Fruit fly (Drosophila melanogaster) whole organism, embryonic: ENCODE data around the gene HDAC4.

Source experiments
- Blimp-1 ChIP-seq: fragments of 200-800 bp; sonication (Bioruptor generic); optimal IDR thresholded peaks from 3 replicates; lab custom pipeline; 2018; ENCODE audit warnings: missing biosample characterization, missing genetic modification characterization, mild to moderate bottlenecking, moderate library complexity, missing genetic modification reagents
- CG10462 ChIP-seq: fragments of 200-800 bp; sonication (Bioruptor generic); optimal IDR thresholded peaks from 2 replicates; lab custom pipeline; 2016; ENCODE audit warnings: missing biosample characterization, missing genetic modification characterization
- CG10979 ChIP-seq: fragments of 200-800 bp; sonication (Bioruptor generic); optimal IDR thresholded peaks from 2 replicates; lab custom pipeline; 2018; ENCODE audit warnings: missing biosample characterization, mild to moderate bottlenecking, missing genetic modification characterization, moderate library complexity
- CG11723 ChIP-seq: fragments of 200-800 bp; sonication (Bioruptor generic); optimal IDR thresholded peaks from 2 replicates; lab custom pipeline; 2017; ENCODE audit warnings: missing biosample characterization, mild to moderate bottlenecking, missing genetic modification characterization
- CG1233 ChIP-seq: fragments of 200-800 bp; sonication (Bioruptor generic); optimal IDR thresholded peaks from 4 replicates; lab custom pipeline; 2018; ENCODE audit warnings: missing biosample characterization, mild to moderate bottlenecking, missing genetic modification characterization
- CG13287 ChIP-seq: fragments of 200-800 bp; sonication (Bioruptor generic); IDR thresholded peaks from 2 replicates; pipeline ENCODE4 v1.3.6; 2022; ENCODE audit warnings: missing biosample characterization, missing genetic modification characterization; ENCODE audit not compliant: partially characterized antibody
- CG14014 ChIP-seq: fragments of 200-800 bp; sonication (Bioruptor generic); IDR thresholded peaks from 2 replicates; pipeline ENCODE4 v1.3.6; 2022; ENCODE audit warnings: missing biosample characterization, missing genetic modification characterization
- CG17186 ChIP-seq: fragments of 200-800 bp; sonication (Bioruptor generic); optimal IDR thresholded peaks from 3 replicates; lab custom pipeline; 2017; ENCODE audit warnings: missing biosample characterization, missing genetic modification reagents, missing genetic modification characterization
- CG17328 ChIP-seq: fragments of 200-800 bp; sonication (Bioruptor generic); IDR thresholded peaks from 2 replicates; pipeline ENCODE4 v1.3.6; 2022; ENCODE audit warnings: missing biosample characterization, missing genetic modification characterization
- CG17802 ChIP-seq: fragments of 200-800 bp; sonication (Bioruptor generic); optimal IDR thresholded peaks from 2 replicates; lab custom pipeline; 2018; ENCODE audit warnings: missing biosample characterization, mild to moderate bottlenecking, missing genetic modification characterization, moderate library complexity
- CG1832 ChIP-seq: fragments of 200-800 bp; sonication (Bioruptor generic); optimal IDR thresholded peaks from 2 replicates; lab custom pipeline; 2017; ENCODE audit warnings: missing biosample characterization, mild to moderate bottlenecking, missing genetic modification characterization, inconsistent platforms
- CG2120 ChIP-seq: fragments of 200-800 bp; sonication (Bioruptor generic); optimal IDR thresholded peaks from 3 replicates; lab custom pipeline; 2016; ENCODE audit warnings: missing biosample characterization, missing genetic modification characterization
- CG3065 ChIP-seq: fragments of 200-800 bp; sonication (Bioruptor generic); optimal IDR thresholded peaks from 2 replicates; lab custom pipeline; 2016; ENCODE audit warnings: missing biosample characterization, missing genetic modification characterization
- CG31365 ChIP-seq: fragments of 200-800 bp; sonication (Bioruptor generic); optimal IDR thresholded peaks from 2 replicates; lab custom pipeline; 2018; ENCODE audit warnings: missing biosample characterization, mild to moderate bottlenecking, missing genetic modification characterization
- CG32532 ChIP-seq: fragments of 200-800 bp; sonication (Bioruptor generic); IDR thresholded peaks from 2 replicates; pipeline ENCODE4 v1.3.6; 2022; ENCODE audit warnings: missing biosample characterization, missing genetic modification characterization
- CG3847 ChIP-seq: fragments of 200-800 bp; sonication (Bioruptor generic); IDR thresholded peaks from 2 replicates; pipeline ENCODE4 v1.3.6; 2022; ENCODE audit warnings: missing biosample characterization, missing genetic modification characterization
- CG4617 ChIP-seq: fragments of 200-800 bp; sonication (Bioruptor generic); optimal IDR thresholded peaks from 3 replicates; lab custom pipeline; 2016; ENCODE audit warnings: missing biosample characterization, missing genetic modification characterization, borderline replicate concordance
- CG5245 ChIP-seq: fragments of 200-800 bp; sonication (Bioruptor generic); optimal IDR thresholded peaks from 3 replicates; lab custom pipeline; 2016; ENCODE audit warnings: missing biosample characterization, missing genetic modification characterization
- CG6791 ChIP-seq: fragments of 200-800 bp; sonication (Bioruptor generic); IDR thresholded peaks from 3 replicates; pipeline ENCODE4 v1.3.6; 2022; ENCODE audit warnings: missing biosample characterization, missing genetic modification characterization; ENCODE audit not compliant: partially characterized antibody
- D19B ChIP-seq: fragments of 200-800 bp; sonication (Bioruptor generic); optimal IDR thresholded peaks from 2 replicates; lab custom pipeline; 2017; ENCODE audit warnings: missing biosample characterization, mild to moderate bottlenecking, missing genetic modification characterization
- Dbx ChIP-seq: fragments of 200-800 bp; sonication (Bioruptor generic); IDR thresholded peaks from 3 replicates; pipeline ENCODE4 v1.3.6; 2022; ENCODE audit warnings: missing biosample characterization, missing genetic modification characterization
- ERR ChIP-seq: fragments of 200-800 bp; sonication (Bioruptor generic); optimal IDR thresholded peaks from 2 replicates; lab custom pipeline; 2016; ENCODE audit warnings: missing biosample characterization, missing genetic modification characterization
- Eip74EF ChIP-seq, 2 experiments: fragments of 200-800 bp in 1 of 2; fragments of >200 bp in 1 of 2; sonication (Bioruptor generic) in 1 of 2; optimal IDR thresholded peaks; 2 replicates each; lab custom pipeline; 2017 to 2019; ENCODE audit warnings: missing biosample characterization in 2 of 2, missing genetic modification characterization in 2 of 2, mild to moderate bottlenecking in 1 of 2, moderate library complexity in 1 of 2
- Ets97D ChIP-seq: fragments of 200-800 bp; sonication (Bioruptor generic); optimal IDR thresholded peaks from 3 replicates; lab custom pipeline; 2016; ENCODE audit warnings: missing biosample characterization, missing genetic modification characterization
- Hr51 ChIP-seq, 2 experiments: fragments of 200-800 bp; sonication (Bioruptor generic); optimal IDR thresholded peaks; 2 replicates in 1 of 2; 3 replicates in 1 of 2; lab custom pipeline; 2016 to 2018; ENCODE audit warnings: missing biosample characterization in 2 of 2, missing genetic modification characterization in 2 of 2, mild to moderate bottlenecking in 1 of 2, moderate library complexity in 1 of 2
- Kr ChIP-seq: fragments of 200-800 bp; sonication (Bioruptor generic); optimal IDR thresholded peaks from 2 replicates; lab custom pipeline; 2017; ENCODE audit warnings: missing biosample characterization, mild to moderate bottlenecking, missing genetic modification characterization
- Oli ChIP-seq: fragments of 200-800 bp; sonication (Bioruptor generic); optimal IDR thresholded peaks from 2 replicates; lab custom pipeline; 2018; ENCODE audit warnings: missing biosample characterization, mild to moderate bottlenecking, missing genetic modification characterization, moderate library complexity
- Optix ChIP-seq: fragments of 200-800 bp; sonication (Bioruptor generic); IDR thresholded peaks from 3 replicates; pipeline ENCODE4 v1.3.6; 2022; ENCODE audit warnings: missing biosample characterization, missing genetic modification characterization
- Sox100B ChIP-seq: fragments of 200-800 bp; sonication (Bioruptor generic); optimal IDR thresholded peaks from 3 replicates; lab custom pipeline; 2018; ENCODE audit warnings: missing biosample characterization, mild to moderate bottlenecking, missing genetic modification characterization
- Xrp1 ChIP-seq: fragments of 200-800 bp; sonication (Bioruptor generic); IDR thresholded peaks from 2 replicates; pipeline ENCODE4 v1.3.6; 2022; ENCODE audit warnings: missing biosample characterization, missing genetic modification characterization
- aop ChIP-seq: fragments of 200-800 bp; sonication (Bioruptor generic); IDR thresholded peaks from 2 replicates; pipeline ENCODE4 v1.3.6; 2022; ENCODE audit warnings: missing biosample characterization, missing genetic modification characterization
- ap ChIP-seq: fragments of 200-800 bp; sonication (Bioruptor generic); IDR thresholded peaks from 2 replicates; pipeline ENCODE4 v1.3.6; 2022; ENCODE audit warnings: missing biosample characterization, missing genetic modification characterization
- caup ChIP-seq: fragments of 200-800 bp; sonication (Bioruptor generic); optimal IDR thresholded peaks from 3 replicates; lab custom pipeline; 2017; ENCODE audit warnings: missing biosample characterization, mild to moderate bottlenecking, missing genetic modification characterization, moderate library complexity; ENCODE audit not compliant: severe bottlenecking
- dati ChIP-seq: fragments of 200-800 bp; sonication (Bioruptor generic); IDR thresholded peaks from 2 replicates; pipeline ENCODE4 v1.3.6; 2022; ENCODE audit warnings: missing biosample characterization, missing genetic modification characterization
- dysf ChIP-seq: fragments of 200-800 bp; sonication (Bioruptor generic); IDR thresholded peaks from 3 replicates; pipeline ENCODE4 v1.3.6; 2022; ENCODE audit warnings: missing biosample characterization, missing genetic modification characterization
- fd96Cb ChIP-seq: fragments of 200-800 bp; sonication (Bioruptor generic); optimal IDR thresholded peaks from 2 replicates; lab custom pipeline; 2018; ENCODE audit warnings: missing biosample characterization, mild to moderate bottlenecking, missing genetic modification characterization, moderate library complexity
- gsb ChIP-seq: fragments of 200-800 bp; sonication (Bioruptor generic); IDR thresholded peaks from 2 replicates; pipeline ENCODE4 v1.3.6; 2022; ENCODE audit warnings: missing biosample characterization, missing genetic modification characterization
- jing ChIP-seq: fragments of 200-800 bp; sonication (Bioruptor generic); optimal IDR thresholded peaks from 2 replicates; lab custom pipeline; 2018; ENCODE audit warnings: missing biosample characterization, mild to moderate bottlenecking, missing genetic modification characterization
- klu ChIP-seq: fragments of 200-800 bp; sonication (Bioruptor generic); IDR thresholded peaks from 2 replicates; pipeline ENCODE4 v1.3.6; 2022; ENCODE audit warnings: missing biosample characterization, missing genetic modification characterization
- lab ChIP-seq: fragments of 200-800 bp; sonication (Bioruptor generic); optimal IDR thresholded peaks from 3 replicates; lab custom pipeline; 2017; ENCODE audit warnings: missing biosample characterization, missing genetic modification characterization, mild to moderate bottlenecking, moderate library complexity, missing genetic modification reagents
- lilli ChIP-seq: fragments of 200-800 bp; sonication (Bioruptor generic); optimal IDR thresholded peaks from 3 replicates; lab custom pipeline; 2016; ENCODE audit warnings: missing biosample characterization, missing genetic modification characterization
- nau ChIP-seq: fragments of 200-800 bp; sonication (Bioruptor generic); optimal IDR thresholded peaks from 3 replicates; lab custom pipeline; 2017; ENCODE audit warnings: missing biosample characterization, mild to moderate bottlenecking, missing genetic modification characterization, missing genetic modification reagents
- pan ChIP-seq, 4 experiments: fragments of >200 bp in 3 of 4; fragments of 200-800 bp in 1 of 4; sonication (Bioruptor generic) in 1 of 4; optimal IDR thresholded peaks in 3 of 4; IDR thresholded peaks in 1 of 4; 2 replicates each; pipeline versions ENCODE4 v1.3.6 to Lab custom; 2017 to 2022; ENCODE audit warnings: missing biosample characterization in 2 of 4, missing genetic modification characterization in 2 of 4, mixed read lengths in 1 of 4
- pita ChIP-seq: fragments of 200-800 bp; sonication (Bioruptor generic); optimal IDR thresholded peaks from 2 replicates; lab custom pipeline; 2017; ENCODE audit warnings: missing biosample characterization, mild to moderate bottlenecking, missing genetic modification characterization
- tgo ChIP-seq: fragments of 200-800 bp; sonication (Bioruptor generic); IDR thresholded peaks from 3 replicates; pipeline ENCODE4 v1.3.6; 2022; ENCODE audit warnings: missing biosample characterization, missing genetic modification characterization
- tio ChIP-seq: fragments of 200-800 bp; sonication (Bioruptor generic); optimal IDR thresholded peaks from 2 replicates; lab custom pipeline; 2017; ENCODE audit warnings: missing biosample characterization, missing genetic modification characterization, inconsistent platforms
- tna ChIP-seq: fragments of 200-800 bp; sonication (Bioruptor generic); IDR thresholded peaks from 2 replicates; pipeline ENCODE4 v1.3.6; 2022; ENCODE audit warnings: missing biosample characterization, missing genetic modification characterization; ENCODE audit not compliant: partially characterized antibody
- tup ChIP-seq: fragments of 200-800 bp; sonication (Bioruptor generic); optimal IDR thresholded peaks from 2 replicates; lab custom pipeline; 2016; ENCODE audit warnings: missing biosample characterization, mild to moderate bottlenecking, missing genetic modification characterization, moderate library complexity
- wdn ChIP-seq: fragments of 200-800 bp; sonication (Bioruptor generic); IDR thresholded peaks from 2 replicates; pipeline ENCODE4 v1.3.6; 2022; ENCODE audit warnings: missing biosample characterization, missing genetic modification characterization

HDAC4 gene

DNA sequence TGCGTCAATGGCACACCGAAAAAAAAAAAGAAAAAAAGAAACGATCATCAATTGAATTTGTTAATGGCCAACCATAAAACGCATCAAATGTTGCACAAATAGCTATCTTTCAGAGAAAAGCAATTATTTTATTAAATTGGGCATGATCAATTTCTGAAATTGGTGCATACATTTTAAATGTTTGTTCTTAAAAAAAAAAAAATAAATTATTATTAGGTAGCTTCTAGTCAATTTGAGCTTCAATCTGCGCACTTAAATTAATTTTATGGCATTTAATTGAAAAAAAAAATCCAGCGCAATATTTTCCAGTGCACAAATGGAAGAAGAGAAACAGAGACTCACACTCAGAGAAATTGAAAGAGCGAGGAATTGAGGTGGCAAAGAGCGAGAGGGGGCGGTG lies 37.7 kb upstream of the HDAC4 start (continued):
- TF ChIP-seq pita (GFP tag; lab: Kevin White, UChicago) (no peak), Kr (GFP tag; lab: Kevin White, UChicago) (no peak), Xrp1 (GFP tag; lab: Robert Waterston, UW) (peak; percentile 62; the same call in 1 of the 2 replicates), lilli (GFP tag; lab: Kevin White, UChicago) (peak; percentile 61), Hr51 (GFP tag; optimal IDR thresholded peaks at IDR 0.05; lab: Kevin White, UChicago) (peak; percentile 50 to 81), ap (GFP tag; lab: Robert Waterston, UW) (no peak), tna (GFP tag; lab: Robert Waterston, UW) (no peak), D19B (GFP tag; lab: Kevin White, UChicago) (peak; percentile 42), Blimp-1 (GFP tag; lab: Kevin White, UChicago) (peak; percentile 60), ERR (GFP tag; lab: Kevin White, UChicago) (peak; percentile 7), tgo (peak; percentile 68; the same call in 2 of the 3 replicates), CG31365 (no peak), klu (peak; percentile 40; the same call in 1 of the 2 replicates), fd96Cb (tag; lab: Kevin White, UChicago) (peak; percentile 58), caup (GFP tag; lab: Kevin White, UChicago) (peak; percentile 48), Eip74EF (GFP tag; optimal IDR thresholded peaks at IDR 0.05; lab: Kevin White, UChicago) (peak in 1 of 2 experiments; percentile 24), CG14014 (GFP tag; lab: Robert Waterston, UW) (0 out of 2 replicates have a peak, but pooled peaks have one; percentile 32), dysf (GFP tag; lab: Robert Waterston, UW) (peak; percentile 72), CG1832 (GFP tag; lab: Kevin White, UChicago) (no peak), CG17186 (GFP tag; lab: Kevin White, UChicago) (no peak), Sox100B (GFP tag; lab: Kevin White, UChicago) (peak; percentile 66), Dbx (GFP tag; lab: Robert Waterston, UW) (peak; percentile 35; the same call in 1 of the 3 replicates), wdn (peak; percentile 57), lab (peak; percentile 50), CG17802 (tag; lab: Kevin White, UChicago) (no peak), Oli (tag; lab: Kevin White, UChicago) (peak; percentile 74), CG13287 (GFP tag; lab: Robert Waterston, UW) (no peak), CG5245 (GFP tag; lab: Kevin White, UChicago) (peak; percentile 35), dati (GFP tag; lab: Robert Waterston, UW) (no peak), Ets97D (GFP tag; lab: Kevin White, UChicago) (peak; percentile 21), CG17328 (0 out of 2 replicates have a peak, but pooled peaks have one; percentile 24), CG32532 (peak; percentile 71), Optix (GFP tag; lab: Robert Waterston, UW) (no peak), aop (GFP tag; lab: Robert Waterston, UW) (no peak), tio (GFP tag; lab: Kevin White, UChicago) (peak; percentile 81), nau (peak; percentile 26), CG6791 (GFP tag; lab: Robert Waterston, UW) (no peak), CG2120 (GFP tag; lab: Kevin White, UChicago) (peak; percentile 89), CG1233 (GFP tag; lab: Kevin White, UChicago) (no peak), CG3847 (peak; percentile 47), pan (optimal IDR thresholded peaks at IDR 0.05; lab: Kevin White, UChicago) (no peak), pan (GFP tag; optimal IDR thresholded peaks at IDR 0.05 in 1 of 2, IDR thresholded peaks at IDR 0.05 in 1 of 2) (peak in 1 of 2 experiments; percentile 65), CG11723 (GFP tag; lab: Kevin White, UChicago) (peak; percentile 40), gsb (GFP tag; lab: Robert Waterston, UW) (no peak), CG4617 (GFP tag; lab: Kevin White, UChicago) (peak; percentile 27), jing (no peak), CG10979 (tag; lab: Kevin White, UChicago) (peak; percentile 37), CG3065 (GFP tag; lab: Kevin White, UChicago) (peak; percentile 46), tup (GFP tag; lab: Kevin White, UChicago) (peak; percentile 27), CG10462 (GFP tag; lab: Kevin White, UChicago) (no peak)
